Worm (Caenorhabditis elegans) whole organism, L1 larva: ENCODE measurements around the gene F11D5.1.
A peak's percentile ranks its signal among the peaks of the same experiment; 100 is the strongest.

ENCODE experiments used
- C16A3.4 ChIP-seq: fragments of 150-350 bp; optimal IDR thresholded peaks from 2 replicates; lab custom pipeline; 2014; ENCODE audit warnings: missing biosample characterization, missing genetic modification characterization
- dpl-1 ChIP-seq, 3 experiments: fragments of 150-350 bp in 2 of 3; sonication (generic microtip) in 1 of 3; optimal IDR thresholded peaks; 2 replicates each; lab custom pipeline; 2014 to 2017; ENCODE audit warnings: missing biosample characterization in 3 of 3, missing genetic modification characterization in 3 of 3, missing genetic modification reagents in 3 of 3
- efl-1 ChIP-seq, 4 experiments: fragments of 150-350 bp; optimal IDR thresholded peaks in 3 of 4; peaks in 1 of 4; 1 replicate in 1 of 4; 2 replicates in 3 of 4; lab custom pipeline; 2014; ENCODE audit warnings: missing biosample characterization in 2 of 4, missing genetic modification characterization in 2 of 4, missing genetic modification reagents in 2 of 4
- fkh-4 ChIP-seq: sonication (generic microtip); optimal IDR thresholded peaks from 2 replicates; lab custom pipeline; 2016; ENCODE audit warnings: missing compliant biosample characterization, missing genetic modification characterization, borderline replicate concordance
- fkh-8 ChIP-seq: sonication (generic microtip); optimal IDR thresholded peaks from 2 replicates; lab custom pipeline; 2016; ENCODE audit warnings: mild to moderate bottlenecking, missing genetic modification characterization, missing compliant biosample characterization
- lin-14 ChIP-seq: fragments of 200-800 bp; sonication (Bioruptor generic); optimal IDR thresholded peaks from 2 replicates; lab custom pipeline; 2018; ENCODE audit warnings: mild to moderate bottlenecking, missing genetic modification characterization, moderate library complexity, missing compliant biosample characterization
- lin-35 ChIP-seq, 2 experiments: fragments of 150-350 bp; optimal IDR thresholded peaks; 2 replicates each; lab custom pipeline; 2014; ENCODE audit warnings: missing biosample characterization in 2 of 2, missing genetic modification characterization in 2 of 2, missing genetic modification reagents in 2 of 2
- lin-39 ChIP-seq: fragments of 150-350 bp; optimal IDR thresholded peaks from 2 replicates; lab custom pipeline; 2014; ENCODE audit warnings: missing biosample characterization, missing genetic modification reagents, missing genetic modification characterization
- nhr-76 ChIP-seq: sonication (generic microtip); optimal IDR thresholded peaks from 2 replicates; lab custom pipeline; 2017; ENCODE audit warnings: missing biosample characterization, missing genetic modification characterization
- nhr-77 ChIP-seq: fragments of 150-350 bp; optimal IDR thresholded peaks from 2 replicates; lab custom pipeline; 2014; ENCODE audit warnings: missing biosample characterization, missing genetic modification characterization
- zag-1 ChIP-seq: fragments of 150-350 bp; optimal IDR thresholded peaks from 2 replicates; lab custom pipeline; 2014; ENCODE audit warnings: missing biosample characterization, missing genetic modification characterization

- TF ChIP-seq lin-14 (GFP tag; lab: Kevin White, UChicago) (no peak), fkh-4 (tag; lab: Kevin White, UChicago) (no peak), lin-35 (GFP tag; optimal IDR thresholded peaks at IDR 0.05; lab: Kevin White, UChicago) (peak in 1 of 2 experiments; percentile 26), nhr-76 (tag; lab: Kevin White, UChicago) (no peak), lin-39 (no peak), zag-1 (tag; lab: Kevin White, UChicago) (no peak), nhr-77 (tag; lab: Kevin White, UChicago) (no peak), fkh-8 (tag; lab: Kevin White, UChicago) (no peak), efl-1 (optimal IDR thresholded peaks at IDR 0.05; lab: Kevin White, UChicago) (no peak), efl-1 (GFP tag; optimal IDR thresholded peaks at IDR 0.05 in 1 of 2; lab: Kevin White, UChicago) (no peak), C16A3.4 (tag; lab: Kevin White, UChicago) (no peak), dpl-1 (GFP tag; optimal IDR thresholded peaks at IDR 0.05; lab: Kevin White, UChicago) (no peak)
Measured at ce11 chrX:3290147-3290546, 42.8 kb upstream of the F11D5.1 start.
